Fruit fly (Drosophila melanogaster) whole organism, prepupa: ENCODE data around the gene Smyd3.

Source experiments
- Blimp-1 ChIP-seq: fragments of 200-800 bp; sonication (Bioruptor generic); optimal IDR thresholded peaks from 3 replicates; lab custom pipeline; 2017; ENCODE audit warnings: missing biosample characterization, missing genetic modification characterization, mild to moderate bottlenecking, moderate library complexity, missing genetic modification reagents
- CG10669 ChIP-seq: fragments of 200-800 bp; sonication (Bioruptor generic); optimal IDR thresholded peaks from 3 replicates; lab custom pipeline; 2018; ENCODE audit warnings: missing biosample characterization, mild to moderate bottlenecking, missing genetic modification characterization, moderate library complexity
- CG11762 ChIP-seq: fragments of 200-800 bp; sonication (Bioruptor generic); optimal IDR thresholded peaks from 3 replicates; lab custom pipeline; 2016; ENCODE audit warnings: missing biosample characterization, missing genetic modification characterization; ENCODE audit not compliant: insufficient read depth
- CG15336 ChIP-seq: fragments of 200-800 bp; sonication (Bioruptor generic); IDR thresholded peaks from 2 replicates; pipeline ENCODE4 v1.3.6; 2022; ENCODE audit warnings: missing biosample characterization, missing genetic modification characterization
- CG1621 ChIP-seq: fragments of 200-800 bp; sonication (Bioruptor generic); optimal IDR thresholded peaks from 3 replicates; lab custom pipeline; 2018; ENCODE audit warnings: missing biosample characterization, mild to moderate bottlenecking, missing genetic modification characterization
- CG16779 ChIP-seq: fragments of 200-800 bp; sonication (Bioruptor generic); optimal IDR thresholded peaks from 3 replicates; lab custom pipeline; 2017; ENCODE audit warnings: missing biosample characterization, mild to moderate bottlenecking, missing genetic modification characterization
- CG3032 ChIP-seq: fragments of 200-800 bp; optimal IDR thresholded peaks from 2 replicates; lab custom pipeline; 2019; ENCODE audit warnings: missing biosample characterization, mild to moderate bottlenecking, missing genetic modification characterization, moderate library complexity
- CG31627 ChIP-seq: fragments of 200-800 bp; sonication (Bioruptor generic); optimal IDR thresholded peaks from 3 replicates; lab custom pipeline; 2016; ENCODE audit warnings: missing biosample characterization, missing genetic modification characterization
- CG32006 ChIP-seq: fragments of 200-800 bp; sonication (Bioruptor generic); optimal IDR thresholded peaks from 3 replicates; lab custom pipeline; 2017; ENCODE audit warnings: missing biosample characterization, mild to moderate bottlenecking, missing genetic modification characterization
- CG34406 ChIP-seq: fragments of 200-800 bp; sonication (Bioruptor generic); optimal IDR thresholded peaks from 3 replicates; lab custom pipeline; 2016; ENCODE audit warnings: missing biosample characterization, missing genetic modification characterization
- CG3919 ChIP-seq: fragments of 200-800 bp; sonication (Bioruptor generic); optimal IDR thresholded peaks from 3 replicates; lab custom pipeline; 2016; ENCODE audit warnings: missing biosample characterization, missing genetic modification characterization
- CG4318 ChIP-seq: fragments of 200-800 bp; sonication (Bioruptor generic); optimal IDR thresholded peaks from 3 replicates; lab custom pipeline; 2017; ENCODE audit warnings: missing biosample characterization, mild to moderate bottlenecking, missing genetic modification characterization
- CG6163 ChIP-seq: fragments of 200-800 bp; sonication (Bioruptor generic); IDR thresholded peaks from 3 replicates; pipeline ENCODE4 v1.3.6; 2022; ENCODE audit warnings: missing biosample characterization, missing genetic modification characterization
- CG6808 ChIP-seq: fragments of 200-800 bp; sonication (Bioruptor generic); optimal IDR thresholded peaks from 3 replicates; lab custom pipeline; 2017; ENCODE audit warnings: missing biosample characterization, missing genetic modification characterization, mild to moderate bottlenecking, moderate library complexity, missing genetic modification reagents
- CG6854 ChIP-seq: fragments of 200-800 bp; sonication (Bioruptor generic); optimal IDR thresholded peaks from 2 replicates; lab custom pipeline; 2017; ENCODE audit warnings: missing biosample characterization, mild to moderate bottlenecking, missing genetic modification characterization
- CG7368 ChIP-seq: fragments of 200-800 bp; sonication (Bioruptor generic); optimal IDR thresholded peaks from 3 replicates; lab custom pipeline; 2016; ENCODE audit warnings: missing biosample characterization, missing genetic modification characterization
- CG8119 ChIP-seq: fragments of 200-800 bp; sonication (Bioruptor generic); IDR thresholded peaks from 3 replicates; pipeline ENCODE4 v1.3.6; 2022; ENCODE audit warnings: missing biosample characterization, missing genetic modification characterization
- CG9139 ChIP-seq: fragments of 200-800 bp; sonication (Bioruptor generic); optimal IDR thresholded peaks from 3 replicates; lab custom pipeline; 2017; ENCODE audit warnings: missing biosample characterization, mild to moderate bottlenecking, missing genetic modification characterization
- Eip78C ChIP-seq: fragments of 200-800 bp; sonication (Bioruptor generic); peaks from one replicate; lab custom pipeline; 2016; ENCODE audit warnings: missing biosample characterization, missing genetic modification characterization
- Ets21C ChIP-seq: fragments of 200-800 bp; sonication (Bioruptor generic); optimal IDR thresholded peaks from 3 replicates; lab custom pipeline; 2016; ENCODE audit warnings: missing biosample characterization, missing genetic modification characterization
- Ets96B ChIP-seq: fragments of 200-800 bp; optimal IDR thresholded peaks from 2 replicates; lab custom pipeline; 2019; ENCODE audit warnings: missing biosample characterization, mild to moderate bottlenecking, missing genetic modification characterization, moderate library complexity
- Gug ChIP-seq: fragments of 200-800 bp; sonication (Bioruptor generic); IDR thresholded peaks from 2 replicates; pipeline ENCODE4 v1.3.6; 2022; ENCODE audit warnings: missing biosample characterization, missing genetic modification characterization
- Hr38 ChIP-seq: sonication (Bioruptor generic); optimal IDR thresholded peaks from 2 replicates; lab custom pipeline; 2016; ENCODE audit warnings: missing biosample characterization, missing genetic modification characterization
- Hr4 ChIP-seq: fragments of 200-800 bp; sonication (Bioruptor generic); optimal IDR thresholded peaks from 3 replicates; lab custom pipeline; 2016; ENCODE audit warnings: missing biosample characterization, missing genetic modification characterization
- Lpt ChIP-seq: fragments of 200-800 bp; sonication (Bioruptor generic); optimal IDR thresholded peaks from 3 replicates; lab custom pipeline; 2016; ENCODE audit warnings: missing biosample characterization, missing genetic modification characterization
- Met ChIP-seq: fragments of 200-800 bp; sonication (Bioruptor generic); optimal IDR thresholded peaks from 3 replicates; lab custom pipeline; 2016; ENCODE audit warnings: missing biosample characterization, missing genetic modification characterization
- Sox14 ChIP-seq: fragments of 200-800 bp; sonication (Bioruptor generic); optimal IDR thresholded peaks from 3 replicates; lab custom pipeline; 2016; ENCODE audit warnings: missing biosample characterization, missing genetic modification characterization
- Sox15 ChIP-seq: fragments of 200-800 bp; sonication (Bioruptor generic); optimal IDR thresholded peaks from 3 replicates; lab custom pipeline; 2016; ENCODE audit warnings: missing biosample characterization, missing genetic modification characterization
- achi ChIP-seq: fragments of 200-800 bp; sonication (Bioruptor generic); optimal IDR thresholded peaks from 3 replicates; lab custom pipeline; 2016; ENCODE audit warnings: missing biosample characterization, missing genetic modification characterization
- acj6 ChIP-seq: fragments of 200-800 bp; sonication (Bioruptor generic); optimal IDR thresholded peaks from 3 replicates; lab custom pipeline; 2016; ENCODE audit warnings: missing biosample characterization, missing genetic modification characterization
- cyc ChIP-seq: fragments of 200-800 bp; sonication (Bioruptor generic); optimal IDR thresholded peaks from 3 replicates; lab custom pipeline; 2016; ENCODE audit warnings: missing biosample characterization, missing genetic modification characterization
- dsx ChIP-seq: fragments of 200-800 bp; optimal IDR thresholded peaks from 3 replicates; lab custom pipeline; 2019; ENCODE audit warnings: missing biosample characterization, mild to moderate bottlenecking, missing genetic modification characterization, moderate library complexity; ENCODE audit not compliant: poor library complexity, severe bottlenecking
- eg ChIP-seq: fragments of 200-800 bp; sonication (Bioruptor generic); IDR thresholded peaks from 3 replicates; pipeline ENCODE4 v1.3.6; 2022; ENCODE audit warnings: missing biosample characterization, missing genetic modification characterization
- esn ChIP-seq: fragments of 200-800 bp; sonication (Bioruptor generic); optimal IDR thresholded peaks from 2 replicates; lab custom pipeline; 2016; ENCODE audit warnings: missing biosample characterization, mild to moderate bottlenecking, missing genetic modification characterization, moderate library complexity
- fd59A ChIP-seq: fragments of 200-800 bp; sonication (Bioruptor generic); optimal IDR thresholded peaks from 2 replicates; lab custom pipeline; 2017; ENCODE audit warnings: missing biosample characterization, mild to moderate bottlenecking, missing genetic modification characterization, missing genetic modification reagents
- fd85E ChIP-seq: fragments of 200-800 bp; sonication (Bioruptor generic); optimal IDR thresholded peaks from 3 replicates; lab custom pipeline; 2016; ENCODE audit warnings: missing biosample characterization, missing genetic modification characterization
- fkh ChIP-seq: fragments of 200-800 bp; sonication (Bioruptor generic); optimal IDR thresholded peaks from 3 replicates; lab custom pipeline; 2017; ENCODE audit warnings: missing biosample characterization, mild to moderate bottlenecking, missing genetic modification characterization, moderate library complexity
- lz ChIP-seq: fragments of 200-800 bp; sonication (Bioruptor generic); optimal IDR thresholded peaks from 3 replicates; lab custom pipeline; 2016; ENCODE audit warnings: missing biosample characterization, missing genetic modification characterization
- spab ChIP-seq: fragments of 200-800 bp; sonication (Bioruptor generic); optimal IDR thresholded peaks from 2 replicates; lab custom pipeline; 2017; ENCODE audit warnings: missing biosample characterization, mild to moderate bottlenecking, missing genetic modification characterization, missing genetic modification reagents
- topi ChIP-seq: fragments of 200-800 bp; sonication (Bioruptor generic); optimal IDR thresholded peaks from 3 replicates; lab custom pipeline; 2016; ENCODE audit warnings: missing biosample characterization, missing genetic modification characterization
- vri ChIP-seq: fragments of 200-800 bp; sonication (Bioruptor generic); optimal IDR thresholded peaks from 3 replicates; lab custom pipeline; 2016; ENCODE audit warnings: missing biosample characterization, mild to moderate bottlenecking, missing genetic modification characterization

The Smyd3 gene

DNA sequence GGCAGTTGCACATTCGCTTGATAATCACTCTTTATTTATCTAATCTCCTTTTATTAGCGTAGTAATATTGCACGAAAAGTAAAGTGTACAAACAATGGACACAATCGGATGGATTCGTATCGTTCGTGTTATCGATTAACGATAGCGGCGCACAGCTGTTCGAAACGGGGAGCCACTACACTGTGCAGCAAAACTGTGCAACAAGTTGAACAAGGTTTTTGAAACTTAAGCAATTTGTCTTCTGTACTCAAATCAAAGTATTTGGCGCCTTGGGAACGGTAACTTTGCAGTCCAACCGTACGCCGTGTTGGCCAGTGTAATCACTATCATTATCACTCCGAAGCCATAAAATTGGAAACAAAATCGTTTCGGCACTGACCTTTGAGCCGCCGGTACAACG, 11.0 kb upstream of the Smyd3 start, which contains the start of the genes Tsp3A and Seipin (continued):
- TF ChIP-seq CG3032 (tag; lab: Kevin White, UChicago) (peak; percentile 68), dsx (GFP tag; lab: Kevin White, UChicago) (peak; percentile 72), Hr4 (GFP tag; lab: Kevin White, UChicago) (no peak), spab (peak; percentile 76), CG15336 (GFP tag; lab: Robert Waterston, UW) (peak; percentile 83), CG31627 (GFP tag; lab: Kevin White, UChicago) (peak; percentile 78), Lpt (GFP tag; lab: Kevin White, UChicago) (peak; percentile 74), Sox15 (GFP tag; lab: Kevin White, UChicago) (peak; percentile 60), cyc (GFP tag; lab: Kevin White, UChicago) (peak; percentile 81), CG32006 (peak; percentile 79), lz (GFP tag; lab: Kevin White, UChicago) (peak; percentile 84), Sox14 (GFP tag; lab: Kevin White, UChicago) (peak; percentile 90), fd59A (peak; percentile 45), CG7368 (no peak), fd85E (GFP tag; lab: Kevin White, UChicago) (peak; percentile 45), Met (no peak), acj6 (GFP tag; lab: Kevin White, UChicago) (no peak), vri (GFP tag; lab: Kevin White, UChicago) (peak; percentile 93), CG11762 (GFP tag; lab: Kevin White, UChicago) (peak; percentile 75), Gug (GFP tag; lab: Robert Waterston, UW) (peak; percentile 74), eg (GFP tag; lab: Robert Waterston, UW) (peak; percentile 95), CG9139 (GFP tag; lab: Kevin White, UChicago) (peak; percentile 86), CG16779 (tag; lab: Kevin White, UChicago) (peak; percentile 87), Blimp-1 (no peak), CG6808 (GFP tag; lab: Kevin White, UChicago) (peak; percentile 82), CG4318 (GFP tag; lab: Kevin White, UChicago) (no peak), CG6163 (GFP tag; lab: Robert Waterston, UW) (peak; percentile 94), fkh (GFP tag; lab: Kevin White, UChicago) (no peak), CG10669 (peak; percentile 80), Ets96B (peak; percentile 77)

DNA sequence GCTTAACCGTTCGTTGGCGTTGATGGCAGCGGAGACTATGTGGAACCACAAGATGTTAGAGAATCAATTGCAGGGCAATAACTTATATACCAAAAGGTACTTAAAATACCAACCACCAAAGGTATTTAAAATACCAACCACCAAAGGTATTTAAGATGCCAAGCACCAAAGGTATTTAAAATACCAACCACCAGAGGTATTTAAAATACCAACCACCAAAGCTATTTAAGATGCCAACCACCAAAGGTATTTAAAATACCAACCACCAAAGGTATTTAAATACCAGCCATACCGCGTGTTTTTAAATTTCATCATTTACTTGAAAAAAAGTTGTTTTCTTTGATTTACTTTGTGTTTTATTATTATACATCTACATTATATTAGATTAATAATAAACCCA, 8.7 kb upstream of the Smyd3 start:
- TF ChIP-seq Ets21C (GFP tag; lab: Kevin White, UChicago) (no peak), lz (GFP tag; lab: Kevin White, UChicago) (no peak), CG6808 (GFP tag; lab: Kevin White, UChicago) (no peak), CG3919 (GFP tag; lab: Kevin White, UChicago) (no peak)

DNA sequence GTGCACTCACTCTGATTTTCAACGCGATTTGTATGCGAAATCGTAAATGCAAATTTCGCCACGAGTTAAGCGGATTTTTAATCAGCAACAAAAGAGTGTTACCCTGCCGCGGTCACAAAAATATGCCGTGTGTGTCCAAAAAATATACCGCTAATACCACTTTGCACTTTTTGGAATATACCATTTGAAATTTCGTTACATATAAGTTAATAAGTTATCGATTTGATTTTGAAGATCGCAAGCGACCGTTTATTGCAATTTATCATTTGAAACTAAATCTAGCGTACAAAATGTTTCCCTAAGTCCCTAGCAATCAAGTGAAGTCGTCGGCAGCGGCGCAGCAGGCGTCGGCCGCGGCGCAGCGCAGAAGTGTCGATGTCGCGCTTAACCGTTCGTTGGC, 1.6 kb upstream of the Smyd3 start, which contains the start of gene eIF3g1:
Gene eIF3g1 (minus strand): TSS at position 101 of the 400 bp plus-strand sequence.
- TF ChIP-seq CG6854 (GFP tag; lab: Kevin White, UChicago): peak; percentile 12
- TF ChIP-seq, all 60 proteins: peak for 1; not testable (repeated sequence) for 59

dm6 chrX:2603851-2604505, 4.7 kb downstream of the Smyd3 start, which contains the start of the genes Klp3A and Zw10:
Gene Klp3A, minus strand, starts transcription at chrX:2604052.
Gene Zw10, plus strand, starts transcription at chrX:2604197.
- TF ChIP-seq lz (GFP tag; lab: Kevin White, UChicago) (peak; percentile 45), CG1621 (tag; lab: Kevin White, UChicago) (no peak), esn (peak; percentile 41), CG8119 (no peak), CG9139 (GFP tag; lab: Kevin White, UChicago) (no peak), Eip78C (GFP tag; lab: Kevin White, UChicago) (no peak), CG31627 (GFP tag; lab: Kevin White, UChicago) (peak; percentile 38), Lpt (GFP tag; lab: Kevin White, UChicago) (no peak), CG3032 (tag; lab: Kevin White, UChicago) (peak; percentile 12), topi (GFP tag; lab: Kevin White, UChicago) (peak; percentile 40), vri (GFP tag; lab: Kevin White, UChicago) (no peak), CG34406 (GFP tag; lab: Kevin White, UChicago) (no peak), Hr38 (no peak), CG16779 (tag; lab: Kevin White, UChicago) (no peak), acj6 (GFP tag; lab: Kevin White, UChicago) (no peak), cyc (GFP tag; lab: Kevin White, UChicago) (peak; percentile 26), achi (GFP tag; lab: Kevin White, UChicago) (no peak), Gug (GFP tag; lab: Robert Waterston, UW) (0 out of 2 replicates have a peak, but pooled peaks have one; percentile 24), CG11762 (GFP tag; lab: Kevin White, UChicago) (no peak), CG6163 (GFP tag; lab: Robert Waterston, UW) (no peak)
